Worm (Caenorhabditis elegans) whole organism, L2 larva: ENCODE measurements around the gene cra-1.
A peak's percentile ranks its signal among the peaks of the same experiment; 100 is the strongest.

ENCODE experiments used
- ZK546.5 ChIP-seq: sonication (generic microtip); optimal IDR thresholded peaks from 2 replicates; lab custom pipeline; 2017; ENCODE audit warnings: missing biosample characterization, missing genetic modification characterization
- aly-2 ChIP-seq: fragments of 150-350 bp; optimal IDR thresholded peaks from 2 replicates; lab custom pipeline; 2014; ENCODE audit warnings: missing biosample characterization, missing genetic modification characterization
- ama-1 ChIP-seq: fragments of 150-350 bp; optimal IDR thresholded peaks from 2 replicates; lab custom pipeline; 2018; ENCODE audit warnings: inconsistent platforms
- dmd-4 ChIP-seq: sonication (generic microtip); optimal IDR thresholded peaks from 2 replicates; lab custom pipeline; 2017; ENCODE audit warnings: missing biosample characterization, missing genetic modification characterization
- fos-1 ChIP-seq: fragments of 150-350 bp; optimal IDR thresholded peaks from 2 replicates; lab custom pipeline; 2014; ENCODE audit warnings: missing biosample characterization, missing genetic modification characterization
- mdl-1 ChIP-seq, 2 experiments: fragments of 150-350 bp in 1 of 2; sonication (generic microtip) in 1 of 2; optimal IDR thresholded peaks; 2 replicates each; lab custom pipeline; 2017; ENCODE audit warnings: missing biosample characterization in 2 of 2, missing genetic modification characterization in 2 of 2
- nhr-237 ChIP-seq: fragments of 150-350 bp; optimal IDR thresholded peaks from 2 replicates; lab custom pipeline; 2014; ENCODE audit warnings: missing biosample characterization, missing genetic modification characterization
- peb-1 ChIP-seq: fragments of 150-350 bp; optimal IDR thresholded peaks from 2 replicates; lab custom pipeline; 2014; ENCODE audit warnings: missing biosample characterization, missing genetic modification characterization
- skn-1 ChIP-seq: sonication (generic microtip); optimal IDR thresholded peaks from 2 replicates; lab custom pipeline; 2017; ENCODE audit warnings: missing biosample characterization, missing genetic modification characterization
- ztf-1 ChIP-seq: fragments of 200-800 bp; sonication (Bioruptor generic); conservative IDR thresholded peaks from 2 replicates; pipeline ENCODE4 v1.3.6; 2022; ENCODE audit warnings: missing genetic modification characterization, missing compliant biosample characterization

DNA sequence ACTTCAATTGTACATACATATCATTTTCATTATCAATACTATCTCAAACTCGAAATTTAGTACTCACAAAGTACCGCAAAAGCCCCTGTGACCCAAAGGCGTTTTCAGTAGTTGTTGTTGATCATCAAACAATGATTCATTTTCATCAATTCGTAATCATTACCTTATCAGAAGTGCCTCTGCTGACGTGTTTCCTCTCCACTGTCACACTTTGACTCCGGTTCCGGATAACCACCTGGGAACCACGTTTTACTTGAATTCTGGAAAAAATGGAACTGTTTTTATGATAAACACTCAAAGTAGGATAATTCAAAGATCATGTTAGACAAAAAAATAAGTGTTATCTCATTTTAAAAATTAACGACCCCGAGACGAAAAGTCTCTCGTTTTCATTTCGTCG is 51.2 kb downstream of the cra-1 start:
- TF ChIP-seq aly-2 (tag; lab: Kevin White, UChicago) (no peak), ZK546.5 (tag; lab: Kevin White, UChicago) (no peak), fos-1 (tag; lab: Kevin White, UChicago) (peak; percentile 47), ama-1 (lab: Kevin White, UChicago) (no peak), nhr-237 (tag; lab: Kevin White, UChicago) (no peak), dmd-4 (tag; lab: Kevin White, UChicago) (no peak), skn-1 (tag; lab: Kevin White, UChicago) (no peak), ztf-1 (GFP tag; lab: Robert Waterston, UW) (no peak), mdl-1 (tag; optimal IDR thresholded peaks at IDR 0.05; lab: Kevin White, UChicago) (no peak), peb-1 (tag; lab: Kevin White, UChicago) (no peak)
